Fruit fly (Drosophila melanogaster): ENCODE data around the gene Nf-YB.

The Nf-YB gene

dm6 chr2L:19763773-19764580, 28.1 kb downstream of the Nf-YB start, which contains the start of gene fbp (continued):
- TF ChIP-seq CG14014 (GFP tag; IDR thresholded peaks at IDR 0.05) (no peak; the same call in 1 of the 2 replicates), CG4820 (GFP tag; optimal IDR thresholded peaks at IDR 0.05) (peak; percentile 41), Dad (GFP tag; optimal IDR thresholded peaks at IDR 0.05) (no peak), vnd (GFP tag; IDR thresholded peaks at IDR 0.05; ENCODE audit: partially characterized antibody) (no peak), nerfin-2 (GFP tag; IDR thresholded peaks at IDR 0.05; ENCODE audit: partially characterized antibody) (no peak), CG11560 (tag; IDR thresholded peaks at IDR 0.05) (no peak), CG7556 (GFP tag; optimal IDR thresholded peaks at IDR 0.05) (peak; percentile 89), schlank (tag; optimal IDR thresholded peaks at IDR 0.05) (no peak), Awh (GFP tag; IDR thresholded peaks at IDR 0.05) (peak; percentile 58; the same call in 1 of the 2 replicates), ac (GFP tag; optimal IDR thresholded peaks at IDR 0.05) (no peak), Meics (GFP tag; optimal IDR thresholded peaks at IDR 0.05) (peak; percentile 78), Side (GFP tag; optimal IDR thresholded peaks at IDR 0.05) (no peak), Oli (tag; optimal IDR thresholded peaks at IDR 0.05) (peak; percentile 71), salm (tag; optimal IDR thresholded peaks at IDR 0.05) (no peak), CG8359 (GFP tag; optimal IDR thresholded peaks at IDR 0.05; ENCODE audit: borderline replicate concordance) (no peak), wek (GFP tag; optimal IDR thresholded peaks at IDR 0.05) (peak; percentile 4), Abd-B (GFP tag; optimal IDR thresholded peaks at IDR 0.05) (peak; percentile 65), shn (GFP tag; optimal IDR thresholded peaks at IDR 0.05) (no peak), Tbp (GFP tag; optimal IDR thresholded peaks at IDR 0.05) (no peak), Dfd (GFP tag; optimal IDR thresholded peaks at IDR 0.05) (no peak), CG6765 (GFP tag; optimal IDR thresholded peaks at IDR 0.05) (peak; percentile 14), C15 (GFP tag; IDR thresholded peaks at IDR 0.05) (no peak), Hand (GFP tag; optimal IDR thresholded peaks at IDR 0.05) (peak; percentile 64), ERR (GFP tag; optimal IDR thresholded peaks at IDR 0.05) (no peak), CG1233 (GFP tag; optimal IDR thresholded peaks at IDR 0.05) (peak; percentile 55), gem (tag; optimal IDR thresholded peaks at IDR 0.05) (peak; percentile 84), CG15514 (GFP tag; optimal IDR thresholded peaks at IDR 0.05) (peak; percentile 22), CG8924 (tag; optimal IDR thresholded peaks at IDR 0.05) (peak; percentile 86), crol (GFP tag; IDR thresholded peaks at IDR 0.05) (no peak), GATAe (GFP tag; conservative IDR thresholded peaks at IDR 0.05) (no peak), Lpt (GFP tag; optimal IDR thresholded peaks at IDR 0.05) (no peak), CG6854 (GFP tag; optimal IDR thresholded peaks at IDR 0.05) (peak; percentile 2), Hr3 (GFP tag; optimal IDR thresholded peaks at IDR 0.05) (peak; percentile 73), Sry-β (GFP tag; optimal IDR thresholded peaks at IDR 0.05) (no peak), br (optimal IDR thresholded peaks at IDR 0.05) (no peak), Dll (GFP tag; IDR thresholded peaks at IDR 0.05; ENCODE audit: partially characterized antibody) (no peak), CG11696 (GFP tag; IDR thresholded peaks at IDR 0.05) (no peak), lbe (GFP tag; optimal IDR thresholded peaks at IDR 0.05) (no peak), CG8944 (GFP tag; optimal IDR thresholded peaks at IDR 0.05) (peak; percentile 7), gsb-n (tag; optimal IDR thresholded peaks at IDR 0.05) (peak; percentile 41), Fer2 (tag; optimal IDR thresholded peaks at IDR 0.05) (no peak), B-H1 (GFP tag; IDR thresholded peaks at IDR 0.05) (peak; percentile 44; the same call in 1 of the 3 replicates), eve (GFP tag; optimal IDR thresholded peaks at IDR 0.05) (no peak), Six4 (GFP tag; optimal IDR thresholded peaks at IDR 0.05) (peak; percentile 40), CoRest (tag; optimal IDR thresholded peaks at IDR 0.05) (peak; percentile 87), CG12299 (tag; optimal IDR thresholded peaks at IDR 0.05) (no peak), CG15601 (tag; optimal IDR thresholded peaks at IDR 0.05) (peak; percentile 36), sqz (GFP tag; optimal IDR thresholded peaks at IDR 0.05) (peak; percentile 3), CG3838 (GFP tag; optimal IDR thresholded peaks at IDR 0.05) (no peak), psq (GFP tag; optimal IDR thresholded peaks at IDR 0.05) (peak; percentile 43)
